Worm (Caenorhabditis elegans) whole organism, L1 larva: ENCODE results near the gene mrpl-32.
A peak's percentile ranks its signal among the peaks of the same experiment; 100 is the strongest.

ENCODE experiments used
- C16A3.4 ChIP-seq: fragments of 150-350 bp; optimal IDR thresholded peaks from 2 replicates; lab custom pipeline; 2014; ENCODE audit warnings: missing biosample characterization, missing genetic modification characterization
- F16B12.6 ChIP-seq: fragments of 150-350 bp; optimal IDR thresholded peaks from 2 replicates; lab custom pipeline; 2014; ENCODE audit warnings: missing biosample characterization, missing genetic modification characterization
- Y116A8C.19 ChIP-seq: sonication (generic microtip); optimal IDR thresholded peaks from 2 replicates; lab custom pipeline; 2016; ENCODE audit warnings: missing compliant biosample characterization, missing genetic modification characterization, borderline replicate concordance
- aha-1 ChIP-seq: fragments of 150-350 bp; optimal IDR thresholded peaks from 2 replicates; lab custom pipeline; 2014; ENCODE audit warnings: missing biosample characterization, missing genetic modification characterization
- ama-1 ChIP-seq: fragments of 150-350 bp; optimal IDR thresholded peaks from 2 replicates; lab custom pipeline; 2014
- ceh-63 ChIP-seq: fragments of 200-800 bp; sonication (Bioruptor generic); optimal IDR thresholded peaks from 2 replicates; lab custom pipeline; 2018; ENCODE audit warnings: mild to moderate bottlenecking, missing genetic modification characterization, missing compliant biosample characterization
- ceh-88 ChIP-seq: fragments of 200-800 bp; sonication (Bioruptor generic); IDR thresholded peaks from 2 replicates; pipeline ENCODE4 v1.3.6; 2022; ENCODE audit warnings: missing genetic modification characterization, missing compliant biosample characterization
- dpl-1 ChIP-seq, 3 experiments: fragments of 150-350 bp in 2 of 3; sonication (generic microtip) in 1 of 3; optimal IDR thresholded peaks; 2 replicates each; lab custom pipeline; 2014 to 2017; ENCODE audit warnings: missing biosample characterization in 3 of 3, missing genetic modification characterization in 3 of 3, missing genetic modification reagents in 3 of 3
- efl-3 ChIP-seq: fragments of 200-800 bp; sonication (Bioruptor generic); optimal IDR thresholded peaks from 2 replicates; lab custom pipeline; 2018; ENCODE audit warnings: mild to moderate bottlenecking, missing genetic modification characterization, missing compliant biosample characterization
- egl-27 ChIP-seq, 2 experiments: fragments of 150-350 bp in 1 of 2; sonication (generic microtip); optimal IDR thresholded peaks; 3 replicates each; lab custom pipeline; 2017 to 2018; ENCODE audit warnings: missing biosample characterization in 2 of 2, missing genetic modification characterization in 2 of 2, missing genetic modification reagents in 2 of 2
- elt-2 ChIP-seq: sonication (generic microtip); optimal IDR thresholded peaks from 2 replicates; lab custom pipeline; 2016; ENCODE audit warnings: missing genetic modification characterization, mild to moderate bottlenecking, inconsistent platforms, missing compliant biosample characterization, missing genetic modification reagents
- elt-3 ChIP-seq, 6 experiments: fragments of 150-350 bp in 1 of 6; sonication (generic microtip); optimal IDR thresholded peaks; 2 replicates each; lab custom pipeline; 2017 to 2018; ENCODE audit warnings: missing biosample characterization in 6 of 6, missing genetic modification characterization in 6 of 6, inconsistent platforms in 1 of 6
- fkh-4 ChIP-seq: sonication (generic microtip); optimal IDR thresholded peaks from 2 replicates; lab custom pipeline; 2016; ENCODE audit warnings: missing compliant biosample characterization, missing genetic modification characterization, borderline replicate concordance
- fkh-8 ChIP-seq: sonication (generic microtip); optimal IDR thresholded peaks from 2 replicates; lab custom pipeline; 2016; ENCODE audit warnings: mild to moderate bottlenecking, missing genetic modification characterization, missing compliant biosample characterization
- hlh-17 ChIP-seq: fragments of 200-800 bp; sonication (Bioruptor generic); optimal IDR thresholded peaks from 2 replicates; lab custom pipeline; 2018; ENCODE audit warnings: missing genetic modification characterization, mild to moderate bottlenecking, missing compliant biosample characterization, moderate library complexity, borderline replicate concordance
- hpl-2 ChIP-seq: fragments of 150-350 bp; optimal IDR thresholded peaks from 2 replicates; lab custom pipeline; 2014; ENCODE audit warnings: missing biosample characterization, missing genetic modification reagents, missing genetic modification characterization
- isw-1 ChIP-seq: fragments of 200-800 bp; sonication (Bioruptor generic); IDR thresholded peaks from 2 replicates; pipeline ENCODE4 v1.3.6; 2022; ENCODE audit warnings: missing genetic modification characterization, missing compliant biosample characterization
- jun-1 ChIP-seq: fragments of 150-350 bp; optimal IDR thresholded peaks from 2 replicates; lab custom pipeline; 2014; ENCODE audit warnings: missing biosample characterization, missing genetic modification reagents, missing genetic modification characterization
- lin-14 ChIP-seq: fragments of 200-800 bp; sonication (Bioruptor generic); optimal IDR thresholded peaks from 2 replicates; lab custom pipeline; 2018; ENCODE audit warnings: mild to moderate bottlenecking, missing genetic modification characterization, moderate library complexity, missing compliant biosample characterization
- lin-15B ChIP-seq: fragments of 150-350 bp; sonication (generic microtip); optimal IDR thresholded peaks from 3 replicates; lab custom pipeline; 2014; ENCODE audit warnings: missing biosample characterization, missing genetic modification characterization
- lin-35 ChIP-seq, 2 experiments: fragments of 150-350 bp; optimal IDR thresholded peaks; 2 replicates each; lab custom pipeline; 2014; ENCODE audit warnings: missing biosample characterization in 2 of 2, missing genetic modification characterization in 2 of 2, missing genetic modification reagents in 2 of 2
- lin-39 ChIP-seq: fragments of 150-350 bp; optimal IDR thresholded peaks from 2 replicates; lab custom pipeline; 2014; ENCODE audit warnings: missing biosample characterization, missing genetic modification reagents, missing genetic modification characterization
- lsy-2 ChIP-seq, 2 experiments: fragments of 150-350 bp; optimal IDR thresholded peaks; 2 replicates each; lab custom pipeline; 2014; ENCODE audit warnings: missing biosample characterization in 2 of 2, missing genetic modification characterization in 2 of 2
- mab-9 ChIP-seq: fragments of 200-800 bp; sonication (Bioruptor generic); IDR thresholded peaks from 2 replicates; pipeline ENCODE4 v1.3.6; 2022; ENCODE audit warnings: missing genetic modification reagents, missing genetic modification characterization, missing compliant biosample characterization
- mdl-1 ChIP-seq, 2 experiments: fragments of 150-350 bp; optimal IDR thresholded peaks; 2 replicates each; lab custom pipeline; 2014 to 2017; ENCODE audit warnings: missing biosample characterization in 2 of 2, missing genetic modification characterization in 2 of 2, inconsistent platforms in 1 of 2
- mef-2 ChIP-seq: fragments of 150-350 bp; optimal IDR thresholded peaks from 2 replicates; lab custom pipeline; 2014; ENCODE audit warnings: missing biosample characterization, missing genetic modification characterization
- mep-1 ChIP-seq: fragments of 150-350 bp; optimal IDR thresholded peaks from 2 replicates; lab custom pipeline; 2014; ENCODE audit warnings: missing biosample characterization, missing genetic modification characterization
- nhr-11 ChIP-seq: fragments of 150-350 bp; optimal IDR thresholded peaks from 2 replicates; lab custom pipeline; 2014; ENCODE audit warnings: missing biosample characterization, missing genetic modification characterization
- nhr-20 ChIP-seq: sonication (generic microtip); optimal IDR thresholded peaks from 2 replicates; lab custom pipeline; 2016; ENCODE audit warnings: mild to moderate bottlenecking, missing genetic modification characterization, missing compliant biosample characterization
- nhr-47 ChIP-seq: sonication (generic microtip); optimal IDR thresholded peaks from 2 replicates; lab custom pipeline; 2016; ENCODE audit warnings: mild to moderate bottlenecking, missing genetic modification characterization, moderate library complexity, missing compliant biosample characterization
- nhr-71 ChIP-seq: sonication (generic microtip); optimal IDR thresholded peaks from 2 replicates; lab custom pipeline; 2016; ENCODE audit warnings: mild to moderate bottlenecking, missing genetic modification characterization, moderate library complexity, missing compliant biosample characterization
- nhr-85 ChIP-seq: sonication (generic microtip); peaks from one replicate; lab custom pipeline; 2016; ENCODE audit warnings: missing genetic modification characterization, inconsistent platforms, missing compliant biosample characterization
- nhr-90 ChIP-seq: sonication (generic microtip); optimal IDR thresholded peaks from 2 replicates; lab custom pipeline; 2016; ENCODE audit warnings: mild to moderate bottlenecking, missing genetic modification characterization, missing compliant biosample characterization; ENCODE audit not compliant: poor library complexity
- pag-3 ChIP-seq: sonication (generic microtip); optimal IDR thresholded peaks from 2 replicates; lab custom pipeline; 2017; ENCODE audit warnings: missing genetic modification characterization, mild to moderate bottlenecking, missing compliant biosample characterization, antibody characterized with exemption, borderline replicate concordance; ENCODE audit not compliant: insufficient read depth
- pax-3 ChIP-seq: fragments of 200-800 bp; sonication (Bioruptor generic); optimal IDR thresholded peaks from 2 replicates; lab custom pipeline; 2018; ENCODE audit warnings: mild to moderate bottlenecking, missing genetic modification characterization, moderate library complexity, missing compliant biosample characterization
- pqm-1 ChIP-seq: sonication (generic microtip); optimal IDR thresholded peaks from 3 replicates; lab custom pipeline; 2017; ENCODE audit warnings: missing biosample characterization, missing genetic modification characterization
- rnt-1 ChIP-seq: sonication (generic microtip); optimal IDR thresholded peaks from 2 replicates; lab custom pipeline; 2016; ENCODE audit warnings: mild to moderate bottlenecking, missing genetic modification characterization, moderate library complexity, missing compliant biosample characterization
- snpc-4 ChIP-seq: fragments of 150-350 bp; optimal IDR thresholded peaks from 2 replicates; lab custom pipeline; 2014; ENCODE audit warnings: missing biosample characterization, missing genetic modification characterization
- snu-23 ChIP-seq: sonication (generic microtip); optimal IDR thresholded peaks from 2 replicates; lab custom pipeline; 2016; ENCODE audit warnings: missing genetic modification characterization, missing compliant biosample characterization
- sox-4 ChIP-seq: sonication (generic microtip); optimal IDR thresholded peaks from 2 replicates; lab custom pipeline; 2016; ENCODE audit warnings: missing genetic modification characterization, missing compliant biosample characterization
- sup-37 ChIP-seq: fragments of 200-800 bp; sonication (Bioruptor generic); optimal IDR thresholded peaks from 2 replicates; lab custom pipeline; 2018; ENCODE audit warnings: mild to moderate bottlenecking, missing genetic modification characterization, missing compliant biosample characterization
- swsn-7 ChIP-seq: sonication (generic microtip); optimal IDR thresholded peaks from 2 replicates; lab custom pipeline; 2016; ENCODE audit warnings: missing genetic modification characterization, missing compliant biosample characterization
- tlp-1 ChIP-seq: fragments of 150-350 bp; optimal IDR thresholded peaks from 2 replicates; lab custom pipeline; 2014; ENCODE audit warnings: missing biosample characterization, missing genetic modification characterization
- unc-30 ChIP-seq: sonication (generic microtip); optimal IDR thresholded peaks from 2 replicates; lab custom pipeline; 2017; ENCODE audit warnings: missing biosample characterization, missing genetic modification characterization
- vab-15 ChIP-seq: sonication (generic microtip); optimal IDR thresholded peaks from 2 replicates; lab custom pipeline; 2017; ENCODE audit warnings: missing genotype, mild to moderate bottlenecking, missing genetic modification characterization, missing compliant biosample characterization
- xbp-1 ChIP-seq: sonication (generic microtip); optimal IDR thresholded peaks from 2 replicates; lab custom pipeline; 2016; ENCODE audit warnings: missing genetic modification characterization, missing compliant biosample characterization
- zip-4 ChIP-seq: fragments of 200-800 bp; sonication (Bioruptor generic); optimal IDR thresholded peaks from 2 replicates; lab custom pipeline; 2018; ENCODE audit warnings: mild to moderate bottlenecking, missing genetic modification characterization, moderate library complexity, missing compliant biosample characterization
- ztf-4 ChIP-seq: fragments of 150-350 bp; optimal IDR thresholded peaks from 2 replicates; lab custom pipeline; 2014; ENCODE audit warnings: missing biosample characterization, missing genetic modification characterization

Gene mrpl-32

DNA sequence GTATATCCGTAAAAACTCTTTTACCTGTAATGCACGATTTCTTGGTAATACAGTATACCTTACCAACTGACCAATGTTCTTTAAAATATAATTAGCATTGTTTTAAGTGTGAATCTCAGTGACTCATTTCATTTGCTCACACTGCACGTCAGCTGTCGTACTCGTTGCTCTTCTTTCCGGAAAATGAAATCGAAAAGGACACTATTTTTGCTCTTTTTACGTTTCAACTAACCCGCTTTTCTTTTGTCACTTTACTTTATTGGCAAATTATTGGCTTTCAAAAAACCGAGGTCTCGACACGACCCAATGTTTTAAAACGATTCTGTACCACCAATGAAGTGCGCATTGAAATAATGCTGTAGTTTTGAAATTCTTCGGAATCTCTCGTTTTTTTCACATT, 30.8 kb downstream of the mrpl-32 start, which contains the start of gene F42H10.6:
F42H10.6 (minus strand) TSS at position 101 of the 400 bp plus-strand sequence.
- no peak for TF ChIP-seq elt-2 (tag; lab: Kevin White, UChicago)
- TF ChIP-seq unc-30 (tag; lab: Kevin White, UChicago) = no peak
- no peak for TF ChIP-seq sox-4 (tag; lab: Kevin White, UChicago)
- no peak for TF ChIP-seq ama-1
- TF ChIP-seq F16B12.6 (tag; lab: Kevin White, UChicago) = no peak
- TF ChIP-seq nhr-20 (tag; lab: Kevin White, UChicago) = no peak
- TF ChIP-seq mep-1 = no peak
- TF ChIP-seq ztf-4 (tag; lab: Kevin White, UChicago) = no peak
- TF ChIP-seq ceh-88 (GFP tag; lab: Robert Waterston, UW) = no peak
- TF ChIP-seq, all 84 proteins: peak for 0

DNA sequence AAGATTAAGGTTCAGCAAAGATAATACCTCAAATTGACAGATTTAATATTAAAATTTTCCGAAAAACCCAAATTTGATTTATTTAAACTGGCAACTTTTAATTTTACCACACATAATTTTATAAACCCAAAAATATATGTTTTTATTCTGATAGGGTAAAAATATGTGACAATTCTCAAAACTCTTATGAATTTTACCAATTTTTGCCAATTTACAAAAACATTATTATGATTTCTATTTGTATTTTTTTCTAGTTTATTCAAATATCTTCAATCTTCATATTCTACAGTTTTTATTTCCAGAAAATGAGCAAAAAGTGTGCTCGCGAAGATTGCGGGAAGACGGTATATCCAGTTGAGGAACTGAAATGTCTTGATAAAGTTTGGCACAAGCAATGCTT, 34.3 kb downstream of the mrpl-32 start, which contains the start of gene F42H10.3:
F42H10.3 (plus strand) TSS at position 301 of the 400 bp plus-strand sequence.
- TF ChIP-seq snu-23 (no peak), mef-2 (tag; lab: Kevin White, UChicago) (no peak), ceh-63 (GFP tag; lab: Kevin White, UChicago) (no peak), elt-2 (tag; lab: Kevin White, UChicago) (no peak), tlp-1 (tag; lab: Kevin White, UChicago) (no peak), jun-1 (no peak), ztf-4 (tag; lab: Kevin White, UChicago) (no peak)

DNA sequence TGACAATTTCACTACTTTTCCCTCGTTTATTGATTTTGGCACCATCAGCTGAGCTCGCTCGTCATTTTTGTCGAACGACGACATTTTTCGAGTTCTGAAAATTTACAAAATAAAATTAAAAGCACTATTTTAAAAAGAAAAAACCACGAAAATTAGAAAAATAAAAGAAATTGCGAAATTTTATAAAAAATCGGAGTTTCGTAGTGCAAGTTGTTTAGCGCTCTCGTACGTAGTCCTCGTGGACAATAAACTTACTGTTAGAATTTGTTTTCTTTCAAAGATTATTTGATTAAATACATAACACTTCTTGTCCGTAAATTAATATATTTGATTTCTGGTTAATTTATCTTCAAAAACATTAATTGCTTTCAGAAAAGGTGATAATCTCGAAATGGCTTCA, 40.7 kb downstream of the mrpl-32 start, which contains the start of the genes ess-2 and F42H10.2:
ess-2 (minus strand) TSS at position 99 of the 400 bp plus-strand sequence.
F42H10.2 (plus strand) TSS at position 367 of the 400 bp plus-strand sequence.
- TF ChIP-seq nhr-20 (tag; lab: Kevin White, UChicago) = peak; percentile 39
- peak; percentile 67 for TF ChIP-seq C16A3.4
- TF ChIP-seq nhr-85 = no peak
- TF ChIP-seq efl-3 (GFP tag; lab: Kevin White, UChicago) = no peak
- TF ChIP-seq pqm-1 (tag; lab: Kevin White, UChicago) = no peak
- TF ChIP-seq pax-3 (tag; lab: Kevin White, UChicago) = no peak
- TF ChIP-seq lin-14 (GFP tag; lab: Kevin White, UChicago) = peak; percentile 49
- TF ChIP-seq hlh-17 = no peak
- TF ChIP-seq egl-27 (tag; optimal IDR thresholded peaks at IDR 0.05; lab: Kevin White, UChicago) = no peak
- TF ChIP-seq zip-4 = peak; percentile 83
- no peak for TF ChIP-seq nhr-90 (tag; lab: Kevin White, UChicago)
- no peak for TF ChIP-seq pag-3 (tag; lab: Kevin White, UChicago)
- TF ChIP-seq swsn-7 (tag; lab: Kevin White, UChicago) = peak; percentile 43
- TF ChIP-seq ceh-63 (GFP tag; lab: Kevin White, UChicago) = no peak
- peak; percentile 71 for TF ChIP-seq lin-15B
- TF ChIP-seq xbp-1 (tag; lab: Kevin White, UChicago) = peak; percentile 36
- peak; percentile 64 to 87 for TF ChIP-seq lsy-2 (tag; optimal IDR thresholded peaks at IDR 0.05; lab: Kevin White, UChicago)
- TF ChIP-seq snpc-4 (tag; lab: Kevin White, UChicago) = no peak
- TF ChIP-seq elt-3 (tag; optimal IDR thresholded peaks at IDR 0.05; lab: Kevin White, UChicago) = peak in 1 of 6 experiments; percentile 26
- no peak for TF ChIP-seq sup-37 (GFP tag; lab: Kevin White, UChicago)
- TF ChIP-seq fkh-4 (tag; lab: Kevin White, UChicago) = no peak
- no peak for TF ChIP-seq lin-39 (tag; lab: Kevin White, UChicago)
- peak; percentile 53 for TF ChIP-seq nhr-71
- TF ChIP-seq aha-1 (tag; lab: Kevin White, UChicago) = no peak
- TF ChIP-seq lin-35 (GFP tag; optimal IDR thresholded peaks at IDR 0.05; lab: Kevin White, UChicago) = peak; percentile 55 to 74
- no peak for TF ChIP-seq fkh-8 (tag; lab: Kevin White, UChicago)
- peak; percentile 40 for TF ChIP-seq rnt-1 (tag; lab: Kevin White, UChicago)
- TF ChIP-seq hpl-2 (GFP tag; lab: Kevin White, UChicago) = no peak
- no peak for TF ChIP-seq nhr-11
- TF ChIP-seq vab-15 = no peak
- peak; percentile 21; the same call in 1 of the 2 replicates for TF ChIP-seq isw-1
- peak; percentile 31 for TF ChIP-seq nhr-47 (tag; lab: Kevin White, UChicago)
- no peak for TF ChIP-seq mdl-1 (tag; optimal IDR thresholded peaks at IDR 0.05; lab: Kevin White, UChicago)
- TF ChIP-seq dpl-1 (GFP tag; optimal IDR thresholded peaks at IDR 0.05; lab: Kevin White, UChicago) = peak; percentile 9 to 65 (median 33)
- no peak for TF ChIP-seq jun-1
- no peak for TF ChIP-seq mab-9 (GFP tag; lab: Robert Waterston, UW)
- no peak for TF ChIP-seq Y116A8C.19
